Worm (Caenorhabditis elegans): ENCODE measurements around the gene osta-1.

osta-1 gene

ce11 chrII:18787-19186 is 12.3 kb downstream of the osta-1 start (continued):
- TF ChIP-seq mbf-1 (tag; optimal IDR thresholded peaks at IDR 0.05): no peak
- TF ChIP-seq lin-39 (tag; optimal IDR thresholded peaks at IDR 0.05): no peak
- TF ChIP-seq fos-1 (tag; optimal IDR thresholded peaks at IDR 0.05): peak; percentile 74
- no peak for TF ChIP-seq nhr-12 (tag; optimal IDR thresholded peaks at IDR 0.05)

ce11 chrII:19238-19637 is 12.8 kb downstream of the osta-1 start, which contains the start of gene gmeb-1:
Gene gmeb-1 (plus strand): TSS chrII:19538.
- no peak for TF ChIP-seq zag-1 (tag; optimal IDR thresholded peaks at IDR 0.05)
- no peak for TF ChIP-seq alr-1 (tag; optimal IDR thresholded peaks at IDR 0.05)
- no peak for TF ChIP-seq unc-55 (GFP tag; optimal IDR thresholded peaks at IDR 0.05)
- no peak for TF ChIP-seq nhr-12 (tag; optimal IDR thresholded peaks at IDR 0.05)
- no peak for TF ChIP-seq sem-4 (tag; optimal IDR thresholded peaks at IDR 0.05)
- no peak for TF ChIP-seq lin-13 (GFP tag; optimal IDR thresholded peaks at IDR 0.05)
- TF ChIP-seq Y55F3AM.14 (GFP tag; optimal IDR thresholded peaks at IDR 0.05): no peak
- no peak for TF ChIP-seq snpc-4 (tag; optimal IDR thresholded peaks at IDR 0.05)
- no peak for TF ChIP-seq nhr-25 (tag; optimal IDR thresholded peaks at IDR 0.05)
- TF ChIP-seq sma-9 (GFP tag; optimal IDR thresholded peaks at IDR 0.05): no peak
- TF ChIP-seq sma-9 (tag; optimal IDR thresholded peaks at IDR 0.05): no peak
- TF ChIP-seq ztf-11 (tag; optimal IDR thresholded peaks at IDR 0.05): no peak
- TF ChIP-seq ZK546.5 (tag; optimal IDR thresholded peaks at IDR 0.05): no peak

ce11 chrII:21953-22352 is 15.5 kb downstream of the osta-1 start:
- TF ChIP-seq nhr-6 (tag; optimal IDR thresholded peaks at IDR 0.05) (peak; percentile 59), elt-1 (tag; optimal IDR thresholded peaks at IDR 0.05) (no peak)

- TF ChIP-seq nhr-11 (tag; optimal IDR thresholded peaks at IDR 0.05) (no peak), elt-1 (tag; optimal IDR thresholded peaks at IDR 0.05) (no peak), zag-1 (tag; optimal IDR thresholded peaks at IDR 0.05) (no peak), lin-11 (tag; optimal IDR thresholded peaks at IDR 0.05) (no peak), ama-1 (optimal IDR thresholded peaks at IDR 0.05) (peak; percentile 13), unc-62 (GFP tag; optimal IDR thresholded peaks at IDR 0.05) (no peak), unc-39 (tag; optimal IDR thresholded peaks at IDR 0.05) (no peak), nhr-21 (tag; optimal IDR thresholded peaks at IDR 0.05) (peak; percentile 25), blmp-1 (tag; optimal IDR thresholded peaks at IDR 0.05; ENCODE audit: insufficient read depth) (no peak), nhr-6 (tag; optimal IDR thresholded peaks at IDR 0.05) (peak; percentile 37)
Measured at ce11 chrII:23025-23424, 16.6 kb downstream of the osta-1 start, which contains the start of gene sqt-2. Gene sqt-2 (plus strand): TSS chrII:23325.

ce11 chrII:23739-24138 is 17.3 kb downstream of the osta-1 start:
- TF ChIP-seq nhr-23 (tag; optimal IDR thresholded peaks at IDR 0.05): no peak
- TF ChIP-seq nhr-237 (tag; optimal IDR thresholded peaks at IDR 0.05): no peak
- TF ChIP-seq gmeb-1 (tag; optimal IDR thresholded peaks at IDR 0.05): no peak
- TF ChIP-seq ceh-16 (tag; optimal IDR thresholded peaks at IDR 0.05): no peak
- TF ChIP-seq ama-1 (optimal IDR thresholded peaks at IDR 0.05): peak; percentile 62
- peak; percentile 27 for TF ChIP-seq elt-3 (tag; optimal IDR thresholded peaks at IDR 0.05)

- peak; percentile 50 for TF ChIP-seq fos-1 (tag; optimal IDR thresholded peaks at IDR 0.05)
- TF ChIP-seq alr-1 (tag; optimal IDR thresholded peaks at IDR 0.05): no peak
- no peak for TF ChIP-seq nhr-23 (tag; optimal IDR thresholded peaks at IDR 0.05)
- peak; percentile 62 for TF ChIP-seq lin-11 (tag; optimal IDR thresholded peaks at IDR 0.05)
- peak; percentile 48 for TF ChIP-seq snpc-4 (tag; optimal IDR thresholded peaks at IDR 0.05)
- TF ChIP-seq nhr-11 (tag; optimal IDR thresholded peaks at IDR 0.05): no peak
- TF ChIP-seq mbf-1 (tag; optimal IDR thresholded peaks at IDR 0.05): no peak
- no peak for TF ChIP-seq nhr-237 (tag; optimal IDR thresholded peaks at IDR 0.05)
- no peak for TF ChIP-seq nhr-12 (tag; optimal IDR thresholded peaks at IDR 0.05)
- peak; percentile 87 for TF ChIP-seq ama-1 (optimal IDR thresholded peaks at IDR 0.05)
- peak; percentile 83 to 93 for TF ChIP-seq lsy-2 (tag; optimal IDR thresholded peaks at IDR 0.05)
- peak; percentile 86 for TF ChIP-seq sma-3 (GFP tag; optimal IDR thresholded peaks at IDR 0.05)
- TF ChIP-seq C34F6.9 (tag; optimal IDR thresholded peaks at IDR 0.05): peak; percentile 90
- peak; percentile 5 for TF ChIP-seq ztf-4 (tag; optimal IDR thresholded peaks at IDR 0.05)
- peak; percentile 94 for TF ChIP-seq crh-2 (tag; optimal IDR thresholded peaks at IDR 0.05)
- TF ChIP-seq mdl-1 (tag; optimal IDR thresholded peaks at IDR 0.05): peak in 1 of 2 experiments; percentile 36
- peak; percentile 23 for TF ChIP-seq skn-1 (tag; optimal IDR thresholded peaks at IDR 0.05)
- peak; percentile 38 for TF ChIP-seq blmp-1 (tag; optimal IDR thresholded peaks at IDR 0.05; ENCODE audit: insufficient read depth)
- TF ChIP-seq Y55F3AM.14 (GFP tag; optimal IDR thresholded peaks at IDR 0.05): no peak
- TF ChIP-seq nhr-129 (tag; optimal IDR thresholded peaks at IDR 0.05): peak; percentile 91
- no peak for TF ChIP-seq ztf-11 (tag; optimal IDR thresholded peaks at IDR 0.05)
- TF ChIP-seq lin-13 (GFP tag; optimal IDR thresholded peaks at IDR 0.05): peak; percentile 91
- peak; percentile 90 for TF ChIP-seq sma-9 (GFP tag; optimal IDR thresholded peaks at IDR 0.05)
- TF ChIP-seq sma-9 (tag; optimal IDR thresholded peaks at IDR 0.05): no peak
- no peak for TF ChIP-seq dmd-4 (tag; optimal IDR thresholded peaks at IDR 0.05)
- no peak for TF ChIP-seq sem-4 (tag; optimal IDR thresholded peaks at IDR 0.05)
- peak; percentile 18 for TF ChIP-seq nhr-77 (tag; optimal IDR thresholded peaks at IDR 0.05)
- TF ChIP-seq lin-39 (tag; optimal IDR thresholded peaks at IDR 0.05): no peak
- TF ChIP-seq F13H6.1 (tag; optimal IDR thresholded peaks at IDR 0.05): peak; percentile 78
- peak; percentile 21 for TF ChIP-seq ceh-16 (tag; optimal IDR thresholded peaks at IDR 0.05)
- TF ChIP-seq zag-1 (tag; optimal IDR thresholded peaks at IDR 0.05): peak; percentile 51
Measured at ce11 chrII:24559-24998, 18.1 kb downstream of the osta-1 start, which contains the start of gene enee-1. Gene enee-1 (plus strand): TSS chrII:24666.
